Worm (Caenorhabditis elegans) whole organism, young adult: ENCODE measurements around the gene rbm-26.
A peak's percentile ranks its signal among the peaks of the same experiment; 100 is the strongest.

ENCODE experiments used
- B0035.1 ChIP-seq: sonication (generic microtip); optimal IDR thresholded peaks from 2 replicates; lab custom pipeline; 2016; ENCODE audit warnings: missing genetic modification characterization, mild to moderate bottlenecking, missing compliant biosample characterization, missing genotype, missing genetic modification reagents
- B0261.1 ChIP-seq: sonication (generic microtip); optimal IDR thresholded peaks from 2 replicates; lab custom pipeline; 2016; ENCODE audit warnings: mild to moderate bottlenecking, missing genetic modification characterization, moderate library complexity, missing compliant biosample characterization
- C06A6.2 ChIP-seq: fragments of 200-800 bp; sonication (Bioruptor generic); conservative IDR thresholded peaks from 2 replicates; pipeline ENCODE4 v1.3.6; 2022; ENCODE audit warnings: missing genetic modification characterization, missing compliant biosample characterization
- C17E4.6 ChIP-seq: fragments of 200-800 bp; sonication (Bioruptor generic); IDR thresholded peaks from 2 replicates; pipeline ENCODE4 v1.3.6; 2022; ENCODE audit warnings: missing genetic modification reagents, missing genetic modification characterization, missing compliant biosample characterization
- F23B12.7 ChIP-seq: sonication (generic microtip); optimal IDR thresholded peaks from 2 replicates; lab custom pipeline; 2017; ENCODE audit warnings: missing genetic modification characterization, mild to moderate bottlenecking, missing compliant biosample characterization, antibody characterized with exemption, moderate library complexity; ENCODE audit not compliant: insufficient read depth
- F37B4.10 ChIP-seq: fragments of 200-800 bp; sonication (Bioruptor generic); IDR thresholded peaks from 2 replicates; pipeline ENCODE4 v1.3.6; 2022; ENCODE audit warnings: missing genetic modification characterization, missing compliant biosample characterization
- F57C9.4 ChIP-seq: sonication (generic microtip); optimal IDR thresholded peaks from 2 replicates; lab custom pipeline; 2017; ENCODE audit warnings: mild to moderate bottlenecking, missing genetic modification characterization, missing compliant biosample characterization
- Y56A3A.18 ChIP-seq: fragments of 200-800 bp; sonication (Bioruptor generic); IDR thresholded peaks from 2 replicates; pipeline ENCODE4 v1.3.6; 2022; ENCODE audit warnings: missing genetic modification reagents, missing genetic modification characterization, missing compliant biosample characterization
- Y95B8A.8 ChIP-seq: fragments of 200-800 bp; sonication (Bioruptor generic); IDR thresholded peaks from 2 replicates; pipeline ENCODE4 v1.3.6; 2022; ENCODE audit warnings: missing genetic modification reagents, missing genetic modification characterization, missing compliant biosample characterization
- ama-1 ChIP-seq, 3 experiments: fragments of 150-350 bp in 1 of 3; sonication (generic microtip) in 2 of 3; optimal IDR thresholded peaks; 2 replicates each; lab custom pipeline; 2014 to 2018; ENCODE audit warnings: missing biosample characterization in 2 of 3, missing genetic modification characterization in 2 of 3, missing genetic modification reagents in 2 of 3
- aptf-3 ChIP-seq: fragments of 200-800 bp; sonication (Bioruptor generic); IDR thresholded peaks from 2 replicates; pipeline ENCODE4 v1.3.6; 2022; ENCODE audit warnings: missing genetic modification characterization, missing compliant biosample characterization
- athp-1 ChIP-seq: sonication (generic microtip); optimal IDR thresholded peaks from 2 replicates; lab custom pipeline; 2017; ENCODE audit warnings: mild to moderate bottlenecking, missing genetic modification characterization, missing compliant biosample characterization
- attf-3 ChIP-seq: fragments of 200-800 bp; sonication (Bioruptor generic); conservative IDR thresholded peaks from 2 replicates; pipeline ENCODE4 v1.3.6; 2022; ENCODE audit warnings: missing genetic modification reagents, missing genetic modification characterization, missing compliant biosample characterization
- bed-1 ChIP-seq: fragments of 200-800 bp; sonication (Bioruptor generic); IDR thresholded peaks from 2 replicates; pipeline ENCODE4 v1.3.6; 2022; ENCODE audit warnings: missing genetic modification reagents, missing genetic modification characterization, missing compliant biosample characterization
- ceh-100 ChIP-seq: fragments of 200-800 bp; sonication (Bioruptor generic); IDR thresholded peaks from 2 replicates; pipeline ENCODE4 v1.3.6; 2022; ENCODE audit warnings: missing genetic modification reagents, missing genetic modification characterization, missing compliant biosample characterization
- dpl-1 ChIP-seq: fragments of 150-350 bp; optimal IDR thresholded peaks from 2 replicates; lab custom pipeline; 2014; ENCODE audit warnings: missing biosample characterization, missing genetic modification reagents, missing genetic modification characterization
- egl-18 ChIP-seq: fragments of 200-800 bp; sonication (Bioruptor generic); IDR thresholded peaks from 2 replicates; pipeline ENCODE4 v1.3.6; 2022; ENCODE audit warnings: missing genetic modification reagents, missing genetic modification characterization, missing compliant biosample characterization
- egl-44 ChIP-seq: fragments of 200-800 bp; sonication (Bioruptor generic); IDR thresholded peaks from 2 replicates; pipeline ENCODE4 v1.3.6; 2022; ENCODE audit warnings: missing genetic modification reagents, missing genetic modification characterization, missing compliant biosample characterization
- him-1 ChIP-seq: sonication (generic microtip); optimal IDR thresholded peaks from 2 replicates; lab custom pipeline; 2016; ENCODE audit warnings: missing genotype, missing genetic modification reagents, missing genetic modification characterization, missing compliant biosample characterization
- hmg-1.2 ChIP-seq: fragments of 200-800 bp; sonication (Bioruptor generic); IDR thresholded peaks from 2 replicates; pipeline ENCODE4 v1.3.6; 2022; ENCODE audit warnings: missing genetic modification reagents, missing genetic modification characterization, missing compliant biosample characterization
- hsf-1 ChIP-seq: fragments of 200-800 bp; sonication (Bioruptor generic); IDR thresholded peaks from 2 replicates; pipeline ENCODE4 v1.3.6; 2022; ENCODE audit warnings: missing genetic modification reagents, missing genetic modification characterization, missing compliant biosample characterization
- let-607 ChIP-seq, 2 experiments: fragments of 200-800 bp in 1 of 2; sonication (Bioruptor generic) in 1 of 2; sonication (generic microtip) in 1 of 2; optimal IDR thresholded peaks; 2 replicates each; lab custom pipeline; 2016 to 2018; ENCODE audit warnings: mild to moderate bottlenecking in 2 of 2, missing compliant biosample characterization in 2 of 2, missing genetic modification characterization in 2 of 2, moderate library complexity in 2 of 2, missing genotype in 1 of 2
- lin-35 ChIP-seq, 3 experiments: fragments of 150-350 bp in 2 of 3; sonication (generic microtip) in 1 of 3; optimal IDR thresholded peaks; 2 replicates each; lab custom pipeline; 2014 to 2018; ENCODE audit warnings: missing biosample characterization in 3 of 3, missing genetic modification characterization in 3 of 3, missing genetic modification reagents in 3 of 3
- madf-3 ChIP-seq: fragments of 200-800 bp; sonication (Bioruptor generic); IDR thresholded peaks from 2 replicates; pipeline ENCODE4 v1.3.6; 2022; ENCODE audit warnings: missing genetic modification reagents, missing genetic modification characterization, missing compliant biosample characterization
- madf-6 ChIP-seq: fragments of 200-800 bp; sonication (Bioruptor generic); IDR thresholded peaks from 2 replicates; pipeline ENCODE4 v1.3.6; 2022; ENCODE audit warnings: missing genetic modification reagents, missing genetic modification characterization, missing compliant biosample characterization
- mxl-1 ChIP-seq: sonication (generic microtip); optimal IDR thresholded peaks from 2 replicates; lab custom pipeline; 2016; ENCODE audit warnings: missing genetic modification characterization, missing compliant biosample characterization
- nhr-120 ChIP-seq: fragments of 200-800 bp; sonication (Bioruptor generic); IDR thresholded peaks from 2 replicates; pipeline ENCODE4 v1.3.6; 2022; ENCODE audit warnings: missing genetic modification characterization, missing compliant biosample characterization
- nhr-80 ChIP-seq: sonication (generic microtip); optimal IDR thresholded peaks from 2 replicates; lab custom pipeline; 2016; ENCODE audit warnings: missing genetic modification characterization, missing compliant biosample characterization
- pbrm-1 ChIP-seq: fragments of 200-800 bp; sonication (Bioruptor generic); IDR thresholded peaks from 2 replicates; pipeline ENCODE4 v1.3.6; 2022; ENCODE audit warnings: missing genetic modification reagents, missing genetic modification characterization, missing compliant biosample characterization
- pha-4 ChIP-seq: fragments of 150-350 bp; sonication (generic microtip); optimal IDR thresholded peaks from 2 replicates; lab custom pipeline; 2014; ENCODE audit warnings: missing biosample characterization, missing genetic modification reagents, missing genetic modification characterization
- sdz-38 ChIP-seq: sonication (generic microtip); optimal IDR thresholded peaks from 2 replicates; lab custom pipeline; 2016; ENCODE audit warnings: missing genotype, missing genetic modification characterization, missing compliant biosample characterization
- snpc-1.3 ChIP-seq: sonication (generic microtip); optimal IDR thresholded peaks from 2 replicates; lab custom pipeline; 2017; ENCODE audit warnings: missing genetic modification characterization, mild to moderate bottlenecking, missing compliant biosample characterization, antibody characterized with exemption, moderate library complexity, missing genotype, missing genetic modification reagents; ENCODE audit not compliant: insufficient read depth
- snpc-4 ChIP-seq, 5 experiments: fragments of 150-350 bp in 1 of 5; sonication (generic microtip) in 4 of 5; optimal IDR thresholded peaks; 2 replicates each; lab custom pipeline; 2014 to 2018; ENCODE audit warnings: missing genetic modification characterization in 5 of 5, missing biosample characterization in 3 of 5, antibody characterized with exemption in 2 of 5, mild to moderate bottlenecking in 2 of 5, missing compliant biosample characterization in 2 of 5, missing genotype in 2 of 5, moderate library complexity in 2 of 5, missing genetic modification reagents in 1 of 5
- somi-1 ChIP-seq: fragments of 200-800 bp; sonication (Bioruptor generic); optimal IDR thresholded peaks from 2 replicates; lab custom pipeline; 2018; ENCODE audit warnings: mild to moderate bottlenecking, missing genetic modification characterization, missing compliant biosample characterization
- unc-130 ChIP-seq: sonication (generic microtip); optimal IDR thresholded peaks from 2 replicates; lab custom pipeline; 2016; ENCODE audit warnings: missing genetic modification reagents, missing genetic modification characterization, missing compliant biosample characterization
- ztf-25 ChIP-seq: fragments of 200-800 bp; sonication (Bioruptor generic); IDR thresholded peaks from 2 replicates; pipeline ENCODE4 v1.3.6; 2022; ENCODE audit warnings: missing genetic modification reagents, missing genetic modification characterization, missing compliant biosample characterization
- ztf-26 ChIP-seq: sonication (generic microtip); optimal IDR thresholded peaks from 2 replicates; lab custom pipeline; 2017; ENCODE audit warnings: missing genetic modification characterization, missing compliant biosample characterization
- ztf-3 ChIP-seq: fragments of 200-800 bp; sonication (Bioruptor generic); optimal IDR thresholded peaks from 2 replicates; lab custom pipeline; 2018; ENCODE audit warnings: mild to moderate bottlenecking, missing genetic modification characterization, missing compliant biosample characterization
- ztf-6 ChIP-seq: fragments of 200-800 bp; sonication (Bioruptor generic); IDR thresholded peaks from 2 replicates; pipeline ENCODE4 v1.3.6; 2022; ENCODE audit warnings: missing genetic modification reagents, missing genetic modification characterization, missing compliant biosample characterization

rbm-26 gene

DNA sequence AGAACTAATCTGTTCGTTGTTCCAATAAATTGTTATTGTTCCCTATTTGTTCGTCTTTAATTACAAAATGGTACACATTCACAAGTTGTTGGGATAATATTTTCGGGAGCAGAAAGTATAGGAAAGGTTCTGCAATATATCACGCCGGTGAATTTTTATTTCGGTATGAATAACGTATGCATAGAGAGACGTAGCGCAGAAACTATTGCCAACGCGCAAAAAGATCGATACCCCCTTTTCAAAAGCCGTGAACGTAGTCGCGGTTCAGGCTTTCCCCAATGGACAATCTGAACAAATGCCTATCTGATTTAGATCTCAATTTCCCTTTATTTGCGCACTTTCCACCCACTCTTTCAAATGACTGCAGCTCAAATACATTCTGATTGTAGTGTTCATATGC lies 31.2 kb upstream of the rbm-26 start, which contains the start of gene pst-2 (continued):
- TF ChIP-seq hmg-1.2 (GFP tag; lab: Robert Waterston, UW): 0 out of 2 replicates have a peak, but pooled peaks have one; percentile 6
- no peak for TF ChIP-seq ztf-6
- peak; percentile 12; the same call in 1 of the 2 replicates for TF ChIP-seq ztf-25
- TF ChIP-seq pbrm-1 (GFP tag; lab: Robert Waterston, UW): peak; percentile 43; the same call in 1 of the 2 replicates
- TF ChIP-seq sdz-38: no peak
- peak; percentile 64; the same call in 1 of the 2 replicates for TF ChIP-seq hsf-1 (GFP tag; lab: Robert Waterston, UW)
- TF ChIP-seq ztf-26: no peak
- no peak for TF ChIP-seq B0035.1 (tag; lab: Kevin White, UChicago)
- 0 out of 2 replicates have a peak, but pooled peaks have one; percentile 6 for TF ChIP-seq Y95B8A.8
- no peak for TF ChIP-seq C06A6.2 (GFP tag; lab: Robert Waterston, UW)
- TF ChIP-seq egl-44: 0 out of 2 replicates have a peak, but pooled peaks have one; percentile 13
- no peak for TF ChIP-seq nhr-80 (tag; lab: Kevin White, UChicago)
- TF ChIP-seq snpc-1.3 (tag; lab: Kevin White, UChicago): no peak
- no peak for TF ChIP-seq somi-1 (GFP tag; lab: Kevin White, UChicago)
- no peak for TF ChIP-seq F37B4.10 (GFP tag; lab: Robert Waterston, UW)
- TF ChIP-seq pha-4: no peak
- TF ChIP-seq him-1 (tag; lab: Kevin White, UChicago): peak; percentile 47
- no peak for TF ChIP-seq ceh-100 (GFP tag; lab: Robert Waterston, UW)
- TF ChIP-seq ama-1 (optimal IDR thresholded peaks at IDR 0.05; lab: Kevin White, UChicago): no peak
- peak in 1 of 2 experiments; percentile 37 for TF ChIP-seq ama-1 (GFP tag; optimal IDR thresholded peaks at IDR 0.05; lab: Kevin White, UChicago)
- no peak for TF ChIP-seq F57C9.4 (tag; lab: Kevin White, UChicago)
- TF ChIP-seq mxl-1: no peak
- no peak for TF ChIP-seq athp-1
- no peak for TF ChIP-seq egl-18 (GFP tag; lab: Robert Waterston, UW)
- TF ChIP-seq F23B12.7 (tag; lab: Kevin White, UChicago): no peak
- TF ChIP-seq madf-6 (GFP tag; lab: Robert Waterston, UW): peak; percentile 66; the same call in 1 of the 2 replicates
- no peak for TF ChIP-seq dpl-1 (GFP tag; lab: Kevin White, UChicago)
- no peak for TF ChIP-seq lin-35 (GFP tag; optimal IDR thresholded peaks at IDR 0.05; lab: Kevin White, UChicago)
- no peak; the same call in 1 of the 2 replicates for TF ChIP-seq Y56A3A.18 (GFP tag; lab: Robert Waterston, UW)
- TF ChIP-seq aptf-3: no peak
- TF ChIP-seq unc-130: peak; percentile 1
- no peak for TF ChIP-seq madf-3 (GFP tag; lab: Robert Waterston, UW)
- no peak for TF ChIP-seq C17E4.6
- no peak for TF ChIP-seq bed-1 (GFP tag; lab: Robert Waterston, UW)
- TF ChIP-seq attf-3 (GFP tag; lab: Robert Waterston, UW): no peak
- TF ChIP-seq snpc-4 (GFP tag; optimal IDR thresholded peaks at IDR 0.05; lab: Kevin White, UChicago): no peak
- no peak for TF ChIP-seq snpc-4 (tag; optimal IDR thresholded peaks at IDR 0.05; lab: Kevin White, UChicago)
- TF ChIP-seq let-607 (tag; optimal IDR thresholded peaks at IDR 0.05; lab: Kevin White, UChicago): no peak

- TF ChIP-seq ztf-3 (GFP tag; lab: Kevin White, UChicago) (no peak), nhr-120 (GFP tag; lab: Robert Waterston, UW) (no peak), B0261.1 (no peak)
These were observed 27.3 kb upstream of the rbm-26 start, which contains the start of gene rcan-1 for ce11 chrIII:5683998-5684397. TSS of gene rcan-1 (minus strand) at chrIII:5684098.
